Fruit fly (Drosophila melanogaster): ENCODE measurements around the gene CG32115.

DNA sequence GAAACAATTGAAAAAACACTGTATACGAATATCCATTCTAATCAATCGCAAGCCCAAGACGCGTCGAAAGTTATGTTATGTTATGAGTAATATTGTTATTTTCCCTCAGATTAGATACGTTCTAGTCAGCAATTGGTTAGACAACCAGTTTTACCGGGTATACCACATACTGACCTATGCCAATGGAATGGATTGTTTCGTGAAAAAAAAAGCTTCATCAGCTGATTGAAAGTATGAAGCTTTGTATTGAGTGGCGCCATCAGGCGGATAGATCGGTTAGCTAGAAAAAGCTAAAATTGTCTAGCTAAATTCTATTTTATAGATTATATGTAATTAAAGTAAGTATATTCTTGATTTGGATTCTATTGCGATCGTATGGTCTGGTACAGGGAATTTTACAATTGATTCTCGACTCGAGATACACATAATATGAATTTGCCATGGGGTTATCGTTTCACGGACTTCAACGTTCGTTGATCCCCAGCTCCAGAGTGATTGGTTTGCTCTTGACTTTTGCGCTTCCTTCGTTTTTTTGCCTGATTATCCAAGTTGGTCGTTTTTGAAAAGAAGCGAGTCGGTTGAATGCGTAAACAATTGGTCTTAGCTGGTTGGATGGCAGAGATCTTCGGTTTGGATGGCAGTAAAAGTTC, 10.7 kb downstream of the CG32115 start, which contains the start of gene CG12520:
- no peak for TF ChIP-seq pdm3 (GFP tag; optimal IDR thresholded peaks at IDR 0.05)
- no peak for TF ChIP-seq Sox102F (GFP tag; optimal IDR thresholded peaks at IDR 0.05)
- TF ChIP-seq dsx (GFP tag; optimal IDR thresholded peaks at IDR 0.05; ENCODE audit: poor library complexity, severe bottlenecking), result no peak
- no peak for TF ChIP-seq CG16779 (tag; optimal IDR thresholded peaks at IDR 0.05)
- TF ChIP-seq Hr39 (GFP tag; optimal IDR thresholded peaks at IDR 0.05), result no peak
- TF ChIP-seq CG4318 (GFP tag; optimal IDR thresholded peaks at IDR 0.05), result no peak
- no peak for TF ChIP-seq CG6792 (GFP tag; optimal IDR thresholded peaks at IDR 0.05)
- no peak for TF ChIP-seq CG6276 (GFP tag; optimal IDR thresholded peaks at IDR 0.05)
- TF ChIP-seq CG11902 (GFP tag; optimal IDR thresholded peaks at IDR 0.05), result no peak
- TF ChIP-seq Ets96B (tag; optimal IDR thresholded peaks at IDR 0.05), result no peak
- TF ChIP-seq salr (GFP tag; optimal IDR thresholded peaks at IDR 0.05), result no peak
